Worm (Caenorhabditis elegans): ENCODE results near the gene cyk-3.

The cyk-3 gene

ce11 chrIII:6073673-6074331 lies 53.8 kb downstream of the cyk-3 start:
- TF ChIP-seq aly-1 (tag; optimal IDR thresholded peaks at IDR 0.05) (no peak), ama-1 (optimal IDR thresholded peaks at IDR 0.05) (no peak), ceh-36 (tag; optimal IDR thresholded peaks at IDR 0.05) (no peak), F13C5.2 (tag; optimal IDR thresholded peaks at IDR 0.05) (peak; percentile 4), pes-1 (GFP tag; IDR thresholded peaks at IDR 0.05) (no peak)

All from whole organism, early embryonic.